Worm (Caenorhabditis elegans) whole organism, L4 larva: Measurements from ENCODE around the gene col-104.
A peak's percentile ranks its signal among the peaks of the same experiment; 100 is the strongest.

Experiments
- F26F4.8 ChIP-seq: fragments of 200-800 bp; sonication (Bioruptor generic); conservative IDR thresholded peaks from 2 replicates; pipeline ENCODE4 v1.3.6; 2022; ENCODE audit warnings: missing genetic modification characterization, missing compliant biosample characterization
- F37D6.2 ChIP-seq: sonication (generic microtip); optimal IDR thresholded peaks from 2 replicates; lab custom pipeline; 2016; ENCODE audit warnings: mild to moderate bottlenecking, missing genetic modification characterization, missing compliant biosample characterization
- F49E8.2 ChIP-seq: sonication (generic microtip); optimal IDR thresholded peaks from 2 replicates; lab custom pipeline; 2016; ENCODE audit warnings: missing compliant biosample characterization, mild to moderate bottlenecking, missing genetic modification characterization, borderline replicate concordance
- R02D3.7 ChIP-seq: fragments of 150-350 bp; sonication (generic microtip); optimal IDR thresholded peaks from 3 replicates; lab custom pipeline; 2014; ENCODE audit warnings: missing biosample characterization, missing genetic modification characterization
- T26A8.4 ChIP-seq: fragments of 200-800 bp; sonication (Bioruptor generic); IDR thresholded peaks from 2 replicates; pipeline ENCODE4 v1.3.6; 2022; ENCODE audit warnings: missing genetic modification characterization, missing compliant biosample characterization
- ZK337.2 ChIP-seq: fragments of 200-800 bp; sonication (Bioruptor generic); IDR thresholded peaks from 2 replicates; pipeline ENCODE4 v1.3.6; 2022; ENCODE audit warnings: missing genetic modification reagents, missing genetic modification characterization, missing compliant biosample characterization
- aha-1 ChIP-seq: fragments of 150-350 bp; peaks from one replicate; lab custom pipeline; 2014; ENCODE audit warnings: missing biosample characterization, missing genetic modification characterization
- arid-1 ChIP-seq: fragments of 200-800 bp; sonication (Bioruptor generic); conservative IDR thresholded peaks from 2 replicates; pipeline ENCODE4 v1.3.6; 2022; ENCODE audit warnings: missing genetic modification reagents, missing genetic modification characterization, missing compliant biosample characterization
- ceh-32 ChIP-seq: sonication (generic microtip); optimal IDR thresholded peaks from 2 replicates; lab custom pipeline; 2016; ENCODE audit warnings: mild to moderate bottlenecking, missing genetic modification characterization, missing compliant biosample characterization; ENCODE audit not compliant: poor library complexity
- ceh-44 ChIP-seq: fragments of 200-800 bp; sonication (Bioruptor generic); IDR thresholded peaks from 2 replicates; pipeline ENCODE4 v1.3.6; 2022; ENCODE audit warnings: missing genetic modification reagents, missing genetic modification characterization, missing compliant biosample characterization
- ceh-82 ChIP-seq: sonication (generic microtip); optimal IDR thresholded peaks from 2 replicates; lab custom pipeline; 2017; ENCODE audit warnings: missing biosample characterization, missing genetic modification characterization
- cey-2 ChIP-seq: sonication (generic microtip); optimal IDR thresholded peaks from 3 replicates; lab custom pipeline; 2017; ENCODE audit warnings: missing genetic modification characterization, mild to moderate bottlenecking, missing compliant biosample characterization, antibody characterized with exemption, borderline replicate concordance; ENCODE audit not compliant: insufficient read depth
- ctbp-1 ChIP-seq: fragments of 200-800 bp; sonication (Bioruptor generic); IDR thresholded peaks from 2 replicates; pipeline ENCODE4 v1.3.6; 2022; ENCODE audit warnings: missing genetic modification reagents, missing genetic modification characterization, missing compliant biosample characterization
- daf-16 ChIP-seq, 3 experiments: sonication (generic microtip); optimal IDR thresholded peaks; 2 replicates each; lab custom pipeline; 2016 to 2017; ENCODE audit warnings: missing genetic modification characterization in 3 of 3, missing genetic modification reagents in 3 of 3, mild to moderate bottlenecking in 2 of 3, missing compliant biosample characterization in 2 of 3, missing biosample characterization in 1 of 3, moderate library complexity in 1 of 3
- daf-19 ChIP-seq: fragments of 200-800 bp; sonication (Bioruptor generic); conservative IDR thresholded peaks from 2 replicates; pipeline ENCODE4 v1.3.6; 2022; ENCODE audit warnings: missing genetic modification characterization, missing compliant biosample characterization
- daf-8 ChIP-seq: fragments of 200-800 bp; sonication (Bioruptor generic); IDR thresholded peaks from 2 replicates; pipeline ENCODE4 v1.3.6; 2022; ENCODE audit warnings: missing genetic modification characterization, missing compliant biosample characterization
- dmd-8 ChIP-seq: fragments of 200-800 bp; sonication (Bioruptor generic); IDR thresholded peaks from 2 replicates; pipeline ENCODE4 v1.3.6; 2022; ENCODE audit warnings: missing genetic modification characterization, missing compliant biosample characterization
- egl-43 ChIP-seq: fragments of 200-800 bp; sonication (Bioruptor generic); IDR thresholded peaks from 2 replicates; pipeline ENCODE4 v1.3.6; 2022; ENCODE audit warnings: missing genetic modification reagents, missing genetic modification characterization, missing compliant biosample characterization
- gei-8 ChIP-seq: fragments of 200-800 bp; sonication (Bioruptor generic); optimal IDR thresholded peaks from 2 replicates; lab custom pipeline; 2018; ENCODE audit warnings: mild to moderate bottlenecking, missing genetic modification characterization, missing compliant biosample characterization
- hif-1 ChIP-seq, 2 experiments: sonication (generic microtip); optimal IDR thresholded peaks; 2 replicates each; lab custom pipeline; 2016 to 2017; ENCODE audit warnings: missing compliant biosample characterization in 2 of 2, missing genetic modification characterization in 2 of 2, missing genetic modification reagents in 2 of 2, missing genotype in 2 of 2, mild to moderate bottlenecking in 1 of 2
- hlh-11 ChIP-seq: fragments of 200-800 bp; sonication (Bioruptor generic); optimal IDR thresholded peaks from 2 replicates; lab custom pipeline; 2018; ENCODE audit warnings: mild to moderate bottlenecking, missing genetic modification characterization, missing compliant biosample characterization
- lim-7 ChIP-seq: fragments of 200-800 bp; sonication (Bioruptor generic); IDR thresholded peaks from 2 replicates; pipeline ENCODE4 v1.3.6; 2022; ENCODE audit warnings: missing genetic modification characterization, missing compliant biosample characterization
- lin-15B ChIP-seq: fragments of 150-350 bp; sonication (generic microtip); optimal IDR thresholded peaks from 3 replicates; lab custom pipeline; 2014; ENCODE audit warnings: missing biosample characterization, missing genetic modification characterization
- lin-39 ChIP-seq: fragments of 150-350 bp; optimal IDR thresholded peaks from 2 replicates; lab custom pipeline; 2014; ENCODE audit warnings: missing biosample characterization, missing genetic modification reagents, missing genetic modification characterization
- lir-3 ChIP-seq: sonication (generic microtip); optimal IDR thresholded peaks from 2 replicates; lab custom pipeline; 2016; ENCODE audit warnings: mild to moderate bottlenecking, missing genetic modification characterization, missing compliant biosample characterization
- lsy-2 ChIP-seq, 2 experiments: fragments of 150-350 bp in 1 of 2; sonication (generic microtip) in 1 of 2; optimal IDR thresholded peaks; 2 replicates each; lab custom pipeline; 2014 to 2017; ENCODE audit warnings: missing biosample characterization in 2 of 2, missing genetic modification characterization in 2 of 2
- madf-5 ChIP-seq, 2 experiments: fragments of 200-800 bp; sonication (Bioruptor generic); IDR thresholded peaks; 2 replicates each; pipeline ENCODE4 v1.3.6; 2022; ENCODE audit warnings: missing compliant biosample characterization in 2 of 2, missing genetic modification characterization in 2 of 2
- madf-9 ChIP-seq: fragments of 200-800 bp; sonication (Bioruptor generic); conservative IDR thresholded peaks from 2 replicates; pipeline ENCODE4 v1.3.6; 2022; ENCODE audit warnings: missing genetic modification reagents, missing genetic modification characterization, missing compliant biosample characterization
- mdl-1 ChIP-seq, 2 experiments: fragments of 150-350 bp in 1 of 2; sonication (generic microtip) in 1 of 2; optimal IDR thresholded peaks; 2 replicates each; lab custom pipeline; 2014 to 2017; ENCODE audit warnings: missing biosample characterization in 2 of 2, missing genetic modification characterization in 2 of 2
- mes-2 ChIP-seq: sonication (generic microtip); optimal IDR thresholded peaks from 2 replicates; lab custom pipeline; 2016; ENCODE audit warnings: missing genotype, mild to moderate bottlenecking, missing genetic modification characterization, missing compliant biosample characterization; ENCODE audit not compliant: poor library complexity, severe bottlenecking
- mxl-3 ChIP-seq: fragments of 200-800 bp; sonication (Bioruptor generic); optimal IDR thresholded peaks from 2 replicates; lab custom pipeline; 2018; ENCODE audit warnings: mild to moderate bottlenecking, missing genetic modification characterization, missing compliant biosample characterization
- nhr-10 ChIP-seq: fragments of 150-350 bp; optimal IDR thresholded peaks from 2 replicates; lab custom pipeline; 2014; ENCODE audit warnings: missing biosample characterization, missing genetic modification characterization
- nhr-111 ChIP-seq: fragments of 200-800 bp; sonication (Bioruptor generic); optimal IDR thresholded peaks from 2 replicates; lab custom pipeline; 2018; ENCODE audit warnings: mild to moderate bottlenecking, missing genetic modification characterization, missing compliant biosample characterization
- nhr-28 ChIP-seq: fragments of 150-350 bp; optimal IDR thresholded peaks from 2 replicates; lab custom pipeline; 2014; ENCODE audit warnings: missing biosample characterization, missing genetic modification characterization
- nhr-41 ChIP-seq: fragments of 200-800 bp; sonication (Bioruptor generic); IDR thresholded peaks from 2 replicates; pipeline ENCODE4 v1.3.6; 2022; ENCODE audit warnings: missing genetic modification reagents, missing genetic modification characterization, missing compliant biosample characterization
- nhr-48 ChIP-seq: sonication (generic microtip); optimal IDR thresholded peaks from 2 replicates; lab custom pipeline; 2016; ENCODE audit warnings: mild to moderate bottlenecking, missing genetic modification characterization, missing compliant biosample characterization
- pha-4 ChIP-seq, 2 experiments: fragments of 150-350 bp in 1 of 2; fragments of 200-800 bp in 1 of 2; sonication (Bioruptor generic) in 1 of 2; IDR thresholded peaks in 1 of 2; optimal IDR thresholded peaks in 1 of 2; 2 replicates each; pipeline versions ENCODE4 v1.3.6 to Lab custom; 2014 to 2022; ENCODE audit warnings: missing genetic modification characterization in 2 of 2, missing genetic modification reagents in 2 of 2, missing biosample characterization in 1 of 2, missing compliant biosample characterization in 1 of 2
- pqm-1 ChIP-seq: sonication (generic microtip); optimal IDR thresholded peaks from 2 replicates; lab custom pipeline; 2017; ENCODE audit warnings: missing biosample characterization, missing genetic modification characterization
- rbr-2 ChIP-seq: sonication (generic microtip); optimal IDR thresholded peaks from 2 replicates; lab custom pipeline; 2016; ENCODE audit warnings: missing genotype, missing genetic modification characterization, missing compliant biosample characterization
- saeg-2 ChIP-seq: fragments of 200-800 bp; sonication (Bioruptor generic); IDR thresholded peaks from 2 replicates; pipeline ENCODE4 v1.3.6; 2022; ENCODE audit warnings: missing genetic modification reagents, missing genetic modification characterization, missing compliant biosample characterization
- set-16 ChIP-seq: fragments of 200-800 bp; sonication (Bioruptor generic); IDR thresholded peaks from 2 replicates; pipeline ENCODE4 v1.3.6; 2022; ENCODE audit warnings: missing genetic modification reagents, missing genetic modification characterization, missing compliant biosample characterization
- skn-1 ChIP-seq: fragments of 150-350 bp; optimal IDR thresholded peaks from 2 replicates; lab custom pipeline; 2014; ENCODE audit warnings: missing biosample characterization, missing genetic modification characterization
- tra-1 ChIP-seq: fragments of 200-800 bp; sonication (Bioruptor generic); IDR thresholded peaks from 2 replicates; pipeline ENCODE4 v1.3.6; 2022; ENCODE audit warnings: missing genetic modification reagents, missing genetic modification characterization, missing compliant biosample characterization
- unc-39 ChIP-seq: sonication (generic microtip); optimal IDR thresholded peaks from 2 replicates; lab custom pipeline; 2017; ENCODE audit warnings: missing biosample characterization, missing genetic modification characterization
- zfp-3 ChIP-seq: fragments of 200-800 bp; sonication (Bioruptor generic); conservative IDR thresholded peaks from 2 replicates; pipeline ENCODE4 v1.3.6; 2022; ENCODE audit warnings: missing genetic modification reagents, missing genetic modification characterization, missing compliant biosample characterization

col-104 gene

DNA sequence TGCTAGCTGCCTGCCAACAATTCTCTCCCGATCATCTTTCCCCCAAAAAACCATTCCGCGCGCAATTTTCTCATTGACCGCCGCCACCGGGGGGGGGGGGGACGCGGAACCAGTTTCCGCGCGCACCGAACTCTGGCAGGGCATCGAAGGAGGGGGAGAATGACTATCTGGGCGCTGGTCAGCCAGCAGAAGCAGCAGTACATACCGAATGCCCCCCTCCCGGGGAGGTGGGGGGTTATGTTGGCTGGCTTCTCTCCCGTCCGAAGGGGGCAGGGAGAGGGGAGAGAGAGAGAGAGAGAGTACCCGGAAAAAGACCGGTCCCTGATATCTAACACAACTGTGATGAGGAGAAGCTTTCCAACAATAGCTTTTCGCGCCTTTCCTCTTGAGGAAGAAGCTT is 22.6 kb upstream of the col-104 start:
- TF ChIP-seq tra-1: no peak
- no peak for TF ChIP-seq ceh-44
- TF ChIP-seq ceh-32 (tag; lab: Kevin White, UChicago): no peak
- TF ChIP-seq gei-8 (GFP tag; lab: Kevin White, UChicago): no peak
- peak; percentile 59; the same call in 1 of the 2 replicates for TF ChIP-seq pha-4 (GFP tag; IDR thresholded peaks at IDR 0.05; lab: Robert Waterston, UW)
- TF ChIP-seq pha-4 (tag; optimal IDR thresholded peaks at IDR 0.05; lab: Kevin White, UChicago): no peak
- TF ChIP-seq lim-7: peak; percentile 20; the same call in 1 of the 2 replicates
- no peak for TF ChIP-seq ceh-82
- TF ChIP-seq pqm-1: no peak
- no peak for TF ChIP-seq daf-19 (GFP tag; lab: Robert Waterston, UW)
- no peak for TF ChIP-seq ctbp-1 (GFP tag; lab: Robert Waterston, UW)
- TF ChIP-seq rbr-2: no peak
- no peak for TF ChIP-seq daf-16 (GFP tag; optimal IDR thresholded peaks at IDR 0.05; lab: Kevin White, UChicago)
- no peak for TF ChIP-seq daf-16 (tag; optimal IDR thresholded peaks at IDR 0.05; lab: Kevin White, UChicago)
- TF ChIP-seq nhr-111 (GFP tag; lab: Kevin White, UChicago): no peak
- no peak for TF ChIP-seq mes-2 (tag; lab: Kevin White, UChicago)
- peak; percentile 99 for TF ChIP-seq set-16 (GFP tag; lab: Robert Waterston, UW)
- peak; percentile 71 for TF ChIP-seq aha-1 (tag; lab: Kevin White, UChicago)
- 0 out of 2 replicates have a peak, but pooled peaks have one; percentile 55 for TF ChIP-seq dmd-8 (GFP tag; lab: Robert Waterston, UW)
- TF ChIP-seq madf-5 (GFP tag; IDR thresholded peaks at IDR 0.05; lab: Robert Waterston, UW): no peak
- TF ChIP-seq skn-1 (tag; lab: Kevin White, UChicago): no peak
- TF ChIP-seq ZK337.2 (GFP tag; lab: Robert Waterston, UW): no peak
- peak; percentile 71 for TF ChIP-seq mxl-3 (GFP tag; lab: Kevin White, UChicago)
- TF ChIP-seq egl-43: peak; percentile 59; the same call in 1 of the 2 replicates
- TF ChIP-seq lin-15B: no peak
- no peak for TF ChIP-seq arid-1 (GFP tag; lab: Robert Waterston, UW)
- TF ChIP-seq F37D6.2: no peak
- TF ChIP-seq T26A8.4 (GFP tag; lab: Robert Waterston, UW): peak; percentile 40; the same call in 1 of the 2 replicates
- no peak for TF ChIP-seq nhr-48
- no peak for TF ChIP-seq hif-1 (tag; optimal IDR thresholded peaks at IDR 0.05; lab: Kevin White, UChicago)
- no peak for TF ChIP-seq lin-39 (tag; lab: Kevin White, UChicago)
- peak; percentile 43; the same call in 1 of the 2 replicates for TF ChIP-seq madf-9 (GFP tag; lab: Robert Waterston, UW)
- no peak for TF ChIP-seq R02D3.7
- peak; percentile 72 for TF ChIP-seq hlh-11
- peak; percentile 75; the same call in 1 of the 2 replicates for TF ChIP-seq nhr-41 (GFP tag; lab: Robert Waterston, UW)

DNA sequence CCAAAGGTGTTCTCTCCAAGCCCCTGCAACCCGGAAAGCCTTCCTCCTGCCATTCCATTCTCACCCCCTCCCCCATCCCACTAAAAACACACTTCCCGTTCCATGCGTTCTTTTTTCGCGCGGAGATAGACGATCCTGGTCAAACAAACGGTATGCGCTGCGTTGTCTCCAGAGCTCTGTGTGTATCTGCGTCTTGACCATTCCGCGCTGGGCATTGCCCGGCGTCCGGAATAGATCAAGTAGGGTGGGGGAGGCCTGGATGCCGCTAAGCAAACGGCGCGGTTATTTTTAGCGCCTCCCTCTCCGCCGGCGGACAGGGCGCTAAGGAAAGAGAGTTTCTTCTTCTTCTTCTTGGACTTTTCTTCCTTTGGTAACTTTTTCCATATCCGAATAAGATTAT is 20.2 kb upstream of the col-104 start:
- TF ChIP-seq saeg-2 (no peak), set-16 (GFP tag; lab: Robert Waterston, UW) (peak; percentile 66), aha-1 (tag; lab: Kevin White, UChicago) (peak; percentile 10)
- TF ChIP-seq, all 104 proteins: peak for 2

DNA sequence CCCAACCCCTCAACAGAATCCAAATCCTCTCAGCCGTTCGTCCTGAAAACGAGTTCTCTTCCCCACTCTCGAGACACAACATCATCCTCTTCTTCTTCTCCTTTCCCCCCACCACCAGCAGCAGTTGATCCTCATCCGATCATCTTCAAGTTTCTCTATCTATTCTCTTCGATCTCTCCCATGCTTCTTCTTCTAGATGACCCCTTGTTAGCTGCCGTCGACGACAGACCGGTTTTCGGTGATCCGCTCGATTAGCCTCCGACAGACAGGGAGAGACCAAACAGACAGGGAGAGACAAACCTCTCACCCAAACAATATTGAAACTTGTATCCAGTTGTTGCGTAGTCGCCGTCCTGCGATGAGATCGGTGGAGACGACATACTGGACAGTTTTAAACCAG is 16.2 kb upstream of the col-104 start:
- TF ChIP-seq mdl-1 (tag; optimal IDR thresholded peaks at IDR 0.05; lab: Kevin White, UChicago) (peak in 1 of 2 experiments; percentile 32), egl-43 (no peak), nhr-28 (peak; percentile 22), F26F4.8 (GFP tag; lab: Robert Waterston, UW) (no peak), lsy-2 (tag; optimal IDR thresholded peaks at IDR 0.05; lab: Kevin White, UChicago) (no peak), nhr-10 (tag; lab: Kevin White, UChicago) (no peak), zfp-3 (GFP tag; lab: Robert Waterston, UW) (no peak), lir-3 (tag; lab: Kevin White, UChicago) (no peak), cey-2 (tag; lab: Kevin White, UChicago) (no peak), nhr-48 (peak; percentile 29), unc-39 (no peak), mxl-3 (GFP tag; lab: Kevin White, UChicago) (peak; percentile 65), hlh-11 (peak; percentile 62), daf-8 (GFP tag; lab: Robert Waterston, UW) (no peak), aha-1 (tag; lab: Kevin White, UChicago) (peak; percentile 71), T26A8.4 (GFP tag; lab: Robert Waterston, UW) (no peak), F49E8.2 (no peak)
